Fruit fly (Drosophila melanogaster): ENCODE measurements around the gene CG32512.

CG32512 gene

DNA sequence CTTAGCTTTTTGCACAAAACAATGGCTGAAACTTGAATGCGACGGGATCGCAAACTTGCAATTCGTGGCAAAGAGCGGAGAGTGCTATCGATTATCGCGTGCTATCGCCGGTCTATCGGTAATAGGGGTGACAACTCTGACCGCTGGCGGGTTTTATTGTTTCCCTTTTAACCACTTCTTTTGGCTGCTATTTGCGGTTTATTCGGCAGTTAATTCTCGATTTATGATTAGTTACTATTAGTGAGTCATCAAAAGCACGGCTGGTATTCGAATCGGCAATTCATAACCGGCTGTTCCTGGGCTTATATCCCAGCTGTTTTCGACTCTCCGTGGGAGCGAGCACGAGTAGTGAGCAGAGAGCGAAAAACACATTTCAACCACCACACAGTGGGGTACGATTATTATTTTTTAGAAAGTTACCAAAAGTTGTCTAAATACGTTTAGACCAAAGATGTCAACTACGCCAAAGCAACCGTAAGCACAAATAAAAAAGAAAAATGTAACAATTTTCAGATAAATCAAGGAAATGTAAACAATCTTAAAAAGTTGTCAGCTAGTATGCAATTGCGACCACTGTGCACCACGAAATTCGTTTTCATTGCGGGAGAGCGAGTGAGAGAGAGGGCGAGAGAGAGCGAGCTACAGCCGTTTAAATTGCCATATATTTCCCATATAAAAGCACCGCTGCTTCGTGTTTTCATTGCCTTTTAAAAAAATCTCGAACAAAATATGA lies 13.3 kb downstream of the CG32512 start, which contains the start of the genes Stt3A and bves (continued):
- peak; percentile 96 for TF ChIP-seq nom (GFP tag; optimal IDR thresholded peaks at IDR 0.05)
- TF ChIP-seq ftz-f1 (GFP tag; optimal IDR thresholded peaks at IDR 0.05): peak; percentile 86
- peak; percentile 96 for TF ChIP-seq dm (GFP tag; optimal IDR thresholded peaks at IDR 0.05)
- TF ChIP-seq rib (GFP tag; IDR thresholded peaks at IDR 0.05): peak; percentile 95
- TF ChIP-seq HmgD (GFP tag; optimal IDR thresholded peaks at IDR 0.05): peak; percentile 96
- peak; percentile 95 for TF ChIP-seq sqz (GFP tag; optimal IDR thresholded peaks at IDR 0.05)
- TF ChIP-seq CG12299 (tag; optimal IDR thresholded peaks at IDR 0.05): peak; percentile 98
- peak; percentile 99 for TF ChIP-seq chif (GFP tag; optimal IDR thresholded peaks at IDR 0.05)
- peak; percentile 99 for TF ChIP-seq gcm (GFP tag; optimal IDR thresholded peaks at IDR 0.05)
- peak; percentile 98 for TF ChIP-seq sob (GFP tag; IDR thresholded peaks at IDR 0.05)
- peak; percentile 97 for TF ChIP-seq CG6254 (GFP tag; optimal IDR thresholded peaks at IDR 0.05)
- peak; percentile 97 for TF ChIP-seq CG1647 (GFP tag; optimal IDR thresholded peaks at IDR 0.05)
- TF ChIP-seq CG6689 (GFP tag; IDR thresholded peaks at IDR 0.05): peak; percentile 97
- peak; percentile 99 for TF ChIP-seq Antp (GFP tag; optimal IDR thresholded peaks at IDR 0.05)
- peak; percentile 96 for TF ChIP-seq gcm2 (GFP tag; optimal IDR thresholded peaks at IDR 0.05)
- TF ChIP-seq CG12391 (tag; optimal IDR thresholded peaks at IDR 0.05): peak; percentile 99
- TF ChIP-seq CG5953 (GFP tag; IDR thresholded peaks at IDR 0.05): peak; percentile 94
- peak; percentile 86 for TF ChIP-seq Poxn (GFP tag; IDR thresholded peaks at IDR 0.05)
- peak; percentile 90 for TF ChIP-seq Nf-YB (GFP tag; optimal IDR thresholded peaks at IDR 0.05)
- peak; percentile 99 for TF ChIP-seq CG6813 (GFP tag; optimal IDR thresholded peaks at IDR 0.05)
- TF ChIP-seq scrt (GFP tag; optimal IDR thresholded peaks at IDR 0.05): peak; percentile 96
- TF ChIP-seq Hr51 (GFP tag; optimal IDR thresholded peaks at IDR 0.05): peak; percentile 98 to 99
- no peak for TF ChIP-seq BEAF-32 (GFP tag; optimal IDR thresholded peaks at IDR 0.05)
- peak; percentile 94 for TF ChIP-seq Lhr (GFP tag; optimal IDR thresholded peaks at IDR 0.05)
- TF ChIP-seq CG9727 (GFP tag; optimal IDR thresholded peaks at IDR 0.05): peak; percentile 98
- peak; percentile 53 for TF ChIP-seq Scr (GFP tag; IDR thresholded peaks at IDR 0.05; ENCODE audit: partially characterized antibody)
- peak; percentile 97 for TF ChIP-seq btn (GFP tag; optimal IDR thresholded peaks at IDR 0.05)
- TF ChIP-seq crc (GFP tag; optimal IDR thresholded peaks at IDR 0.05): peak; percentile 97
- TF ChIP-seq otp (GFP tag; IDR thresholded peaks at IDR 0.05): peak; percentile 97
- peak; percentile 81 to 98 for TF ChIP-seq Trl (optimal IDR thresholded peaks at IDR 0.05)
- peak; percentile 99 for TF ChIP-seq Trl (GFP tag; optimal IDR thresholded peaks at IDR 0.05)
- TF ChIP-seq zf30C (GFP tag; optimal IDR thresholded peaks at IDR 0.05): peak; percentile 37
- peak; percentile 99 for TF ChIP-seq org-1 (GFP tag; optimal IDR thresholded peaks at IDR 0.05)
- TF ChIP-seq sd (tag; optimal IDR thresholded peaks at IDR 0.05): peak; percentile 93
- peak; percentile 98 for TF ChIP-seq Blimp-1 (GFP tag; optimal IDR thresholded peaks at IDR 0.05)
- TF ChIP-seq disco-r (GFP tag; optimal IDR thresholded peaks at IDR 0.05): peak; percentile 98
- TF ChIP-seq Gug (GFP tag; IDR thresholded peaks at IDR 0.05): peak; percentile 94
- TF ChIP-seq MTF-1 (GFP tag; optimal IDR thresholded peaks at IDR 0.05; ENCODE audit: borderline replicate concordance): peak; percentile 97
- peak; percentile 98 for TF ChIP-seq CG9609 (GFP tag; optimal IDR thresholded peaks at IDR 0.05)
- peak; percentile 90 for TF ChIP-seq Gsc (GFP tag; IDR thresholded peaks at IDR 0.05)
- peak; percentile 98 for TF ChIP-seq CG6854 (GFP tag; optimal IDR thresholded peaks at IDR 0.05)
- TF ChIP-seq ci (GFP tag; IDR thresholded peaks at IDR 0.05): peak; percentile 99
- peak; percentile 63 for TF ChIP-seq Doc3 (GFP tag; IDR thresholded peaks at IDR 0.05; ENCODE audit: partially characterized antibody)
- TF ChIP-seq Chrac-16 (GFP tag; optimal IDR thresholded peaks at IDR 0.05): peak; percentile 98
- TF ChIP-seq Oli (tag; optimal IDR thresholded peaks at IDR 0.05): peak; percentile 99
- no peak for TF ChIP-seq yki (optimal IDR thresholded peaks at IDR 0.05)
- TF ChIP-seq ase (GFP tag; IDR thresholded peaks at IDR 0.05): peak; percentile 96
- TF ChIP-seq toy (GFP tag; IDR thresholded peaks at IDR 0.05): peak; percentile 91
- peak; percentile 97 for TF ChIP-seq CG11504 (tag; optimal IDR thresholded peaks at IDR 0.05)

Data from whole organism, embryonic.